Worm (Caenorhabditis elegans) whole organism, late embryonic: ENCODE data around the gene txdc-9.

Experiments used
- C08G9.2 ChIP-seq: sonication (generic microtip); optimal IDR thresholded peaks from 2 replicates; lab custom pipeline; 2016; ENCODE audit warnings: mild to moderate bottlenecking, missing genetic modification characterization, moderate library complexity, missing compliant biosample characterization
- C38D4.7 ChIP-seq: fragments of 200-800 bp; sonication (Bioruptor generic); optimal IDR thresholded peaks from 2 replicates; lab custom pipeline; 2018; ENCODE audit warnings: mild to moderate bottlenecking, missing genetic modification characterization, moderate library complexity, missing compliant biosample characterization
- F13H6.1 ChIP-seq: sonication (generic microtip); optimal IDR thresholded peaks from 2 replicates; lab custom pipeline; 2016; ENCODE audit warnings: missing genetic modification characterization, missing compliant biosample characterization
- K02D7.2 ChIP-seq: sonication (generic microtip); optimal IDR thresholded peaks from 2 replicates; lab custom pipeline; 2017; ENCODE audit warnings: mild to moderate bottlenecking, missing genetic modification characterization, missing compliant biosample characterization
- T23F11.4 ChIP-seq: fragments of 200-800 bp; sonication (Bioruptor generic); optimal IDR thresholded peaks from 2 replicates; lab custom pipeline; 2018; ENCODE audit warnings: mild to moderate bottlenecking, missing genetic modification characterization, missing compliant biosample characterization
- Y22D7AL.16 ChIP-seq: sonication (generic microtip); optimal IDR thresholded peaks from 2 replicates; lab custom pipeline; 2016; ENCODE audit warnings: missing genetic modification characterization, missing compliant biosample characterization
- ahr-1 ChIP-seq: sonication (generic microtip); optimal IDR thresholded peaks from 2 replicates; lab custom pipeline; 2016; ENCODE audit warnings: missing genetic modification characterization, missing compliant biosample characterization
- ama-1 ChIP-seq: fragments of 150-350 bp; optimal IDR thresholded peaks from 2 replicates; lab custom pipeline; 2014
- ceh-14 ChIP-seq: sonication (generic microtip); optimal IDR thresholded peaks from 2 replicates; lab custom pipeline; 2016; ENCODE audit warnings: missing genotype, missing genetic modification characterization, missing compliant biosample characterization
- ceh-19 ChIP-seq: fragments of 200-800 bp; sonication (Bioruptor generic); optimal IDR thresholded peaks from 2 replicates; lab custom pipeline; 2018; ENCODE audit warnings: mild to moderate bottlenecking, missing genetic modification characterization, missing compliant biosample characterization
- ceh-24 ChIP-seq: sonication (generic microtip); optimal IDR thresholded peaks from 2 replicates; lab custom pipeline; 2016; ENCODE audit warnings: mild to moderate bottlenecking, missing genetic modification characterization, missing compliant biosample characterization
- ceh-45 ChIP-seq: fragments of 200-800 bp; sonication (Bioruptor generic); IDR thresholded peaks from 2 replicates; pipeline ENCODE4 v1.3.6; 2022; ENCODE audit warnings: missing genetic modification reagents, missing genetic modification characterization, missing compliant biosample characterization
- ceh-48 ChIP-seq: sonication (generic microtip); optimal IDR thresholded peaks from 2 replicates; lab custom pipeline; 2016; ENCODE audit warnings: missing genetic modification characterization, inconsistent platforms, missing compliant biosample characterization
- ceh-9 ChIP-seq: sonication (generic microtip); optimal IDR thresholded peaks from 2 replicates; lab custom pipeline; 2016; ENCODE audit warnings: mild to moderate bottlenecking, missing genetic modification characterization, inconsistent platforms, missing compliant biosample characterization
- che-1 ChIP-seq: sonication (generic microtip); optimal IDR thresholded peaks from 2 replicates; lab custom pipeline; 2016; ENCODE audit warnings: mild to moderate bottlenecking, missing genetic modification characterization, missing compliant biosample characterization
- dmd-4 ChIP-seq: sonication (generic microtip); optimal IDR thresholded peaks from 2 replicates; lab custom pipeline; 2016; ENCODE audit warnings: borderline replicate concordance, missing genetic modification characterization, missing compliant biosample characterization
- elt-4 ChIP-seq: sonication (generic microtip); optimal IDR thresholded peaks from 2 replicates; lab custom pipeline; 2016; ENCODE audit warnings: missing genetic modification characterization, missing compliant biosample characterization
- ets-4 ChIP-seq: sonication (generic microtip); optimal IDR thresholded peaks from 2 replicates; lab custom pipeline; 2016; ENCODE audit warnings: missing genetic modification characterization, missing compliant biosample characterization
- gmeb-2 ChIP-seq: sonication (generic microtip); optimal IDR thresholded peaks from 2 replicates; lab custom pipeline; 2016; ENCODE audit warnings: missing genetic modification characterization, inconsistent platforms, missing compliant biosample characterization
- hlh-30 ChIP-seq: sonication (generic microtip); optimal IDR thresholded peaks from 2 replicates; lab custom pipeline; 2017; ENCODE audit warnings: antibody characterized with exemption, missing genetic modification characterization, missing compliant biosample characterization; ENCODE audit not compliant: insufficient read depth
- hlh-6 ChIP-seq: sonication (generic microtip); optimal IDR thresholded peaks from 2 replicates; lab custom pipeline; 2016; ENCODE audit warnings: missing genotype, missing genetic modification characterization, missing compliant biosample characterization
- hlh-8 ChIP-seq: sonication (generic microtip); optimal IDR thresholded peaks from 2 replicates; lab custom pipeline; 2016; ENCODE audit warnings: missing genotype, missing genetic modification characterization, missing compliant biosample characterization
- lim-6 ChIP-seq: sonication (generic microtip); optimal IDR thresholded peaks from 2 replicates; lab custom pipeline; 2016; ENCODE audit warnings: missing genetic modification characterization, missing compliant biosample characterization
- lin-11 ChIP-seq: fragments of 200-800 bp; sonication (Bioruptor generic); optimal IDR thresholded peaks from 2 replicates; lab custom pipeline; 2018; ENCODE audit warnings: mild to moderate bottlenecking, missing genetic modification characterization, missing compliant biosample characterization
- madf-2 ChIP-seq: sonication (generic microtip); optimal IDR thresholded peaks from 2 replicates; lab custom pipeline; 2017; ENCODE audit warnings: missing genetic modification characterization, missing compliant biosample characterization
- mec-3 ChIP-seq: sonication (generic microtip); optimal IDR thresholded peaks from 2 replicates; lab custom pipeline; 2016; ENCODE audit warnings: borderline replicate concordance, missing genetic modification characterization, missing compliant biosample characterization
- nfya-1 ChIP-seq: sonication (generic microtip); optimal IDR thresholded peaks from 2 replicates; lab custom pipeline; 2017; ENCODE audit warnings: missing genetic modification characterization, mild to moderate bottlenecking, missing compliant biosample characterization, antibody characterized with exemption, moderate library complexity
- npax-4 ChIP-seq: sonication (generic microtip); optimal IDR thresholded peaks from 2 replicates; lab custom pipeline; 2016; ENCODE audit warnings: missing genetic modification characterization, missing compliant biosample characterization
- odd-2 ChIP-seq: sonication (generic microtip); optimal IDR thresholded peaks from 2 replicates; lab custom pipeline; 2017; ENCODE audit warnings: antibody characterized with exemption, mild to moderate bottlenecking, missing genetic modification characterization, missing compliant biosample characterization
- pat-9 ChIP-seq: fragments of 200-800 bp; sonication (Bioruptor generic); optimal IDR thresholded peaks from 2 replicates; lab custom pipeline; 2018; ENCODE audit warnings: mild to moderate bottlenecking, missing genetic modification characterization, moderate library complexity, missing compliant biosample characterization
- pax-1 ChIP-seq: fragments of 150-350 bp; optimal IDR thresholded peaks from 2 replicates; lab custom pipeline; 2014; ENCODE audit warnings: missing biosample characterization, missing genetic modification characterization
- pha-4 ChIP-seq: fragments of 150-350 bp; optimal IDR thresholded peaks from 2 replicates; lab custom pipeline; 2018; ENCODE audit warnings: missing biosample characterization, missing genetic modification reagents, missing genetic modification characterization
- pros-1 ChIP-seq: fragments of 150-350 bp; optimal IDR thresholded peaks from 2 replicates; lab custom pipeline; 2014; ENCODE audit warnings: missing biosample characterization, missing genetic modification reagents, missing genetic modification characterization
- ref-2 ChIP-seq: sonication (generic microtip); optimal IDR thresholded peaks from 2 replicates; lab custom pipeline; 2016; ENCODE audit warnings: missing genetic modification characterization, missing compliant biosample characterization
- rnt-1 ChIP-seq: sonication (generic microtip); optimal IDR thresholded peaks from 2 replicates; lab custom pipeline; 2016; ENCODE audit warnings: missing genetic modification characterization, missing compliant biosample characterization
- sdc-2 ChIP-seq: sonication (generic microtip); optimal IDR thresholded peaks from 2 replicates; lab custom pipeline; 2016; ENCODE audit warnings: missing genotype, missing genetic modification characterization, missing compliant biosample characterization
- tbx-2 ChIP-seq: sonication (generic microtip); optimal IDR thresholded peaks from 2 replicates; lab custom pipeline; 2016; ENCODE audit warnings: missing genetic modification characterization, missing compliant biosample characterization
- tbx-7 ChIP-seq: sonication (generic microtip); optimal IDR thresholded peaks from 2 replicates; lab custom pipeline; 2016; ENCODE audit warnings: missing genotype, missing genetic modification characterization, missing compliant biosample characterization
- ttx-3 ChIP-seq: sonication (generic microtip); optimal IDR thresholded peaks from 2 replicates; lab custom pipeline; 2016; ENCODE audit warnings: missing genetic modification reagents, missing genetic modification characterization, missing compliant biosample characterization
- unc-42 ChIP-seq: sonication (generic microtip); optimal IDR thresholded peaks from 2 replicates; lab custom pipeline; 2016; ENCODE audit warnings: missing genotype, missing genetic modification characterization, missing compliant biosample characterization
- unc-86 ChIP-seq: sonication (generic microtip); optimal IDR thresholded peaks from 2 replicates; lab custom pipeline; 2016; ENCODE audit warnings: missing genetic modification characterization, missing compliant biosample characterization
- ztf-16 ChIP-seq: sonication (generic microtip); optimal IDR thresholded peaks from 2 replicates; lab custom pipeline; 2017; ENCODE audit warnings: missing genetic modification characterization, missing compliant biosample characterization

txdc-9 gene

ce11 chrIII:6431766-6432228, at the start of gene txdc-9, which contains the start of gene mrps-17 (continued):
- TF ChIP-seq T23F11.4 (GFP tag; lab: Kevin White, UChicago) (no peak), dmd-4 (tag; lab: Kevin White, UChicago) (no peak), lim-6 (tag; lab: Kevin White, UChicago) (no peak), ref-2 (tag; lab: Kevin White, UChicago) (no peak), ceh-14 (tag; lab: Kevin White, UChicago) (peak; percentile 94), Y22D7AL.16 (tag; lab: Kevin White, UChicago) (no peak), unc-86 (tag; lab: Kevin White, UChicago) (peak; percentile 52), rnt-1 (no peak), ets-4 (tag; lab: Kevin White, UChicago) (no peak), C08G9.2 (no peak), ahr-1 (tag; lab: Kevin White, UChicago) (no peak), gmeb-2 (tag; lab: Kevin White, UChicago) (no peak), pat-9 (tag; lab: Kevin White, UChicago) (no peak), tbx-2 (tag; lab: Kevin White, UChicago) (peak; percentile 36), pha-4 (tag; lab: Kevin White, UChicago) (no peak), ceh-48 (tag; lab: Kevin White, UChicago) (peak; percentile 47)

ce11 chrIII:6382987-6383602, 48.9 kb upstream of the txdc-9 start, which contains the start of gene let-716:
TSS of gene let-716 (plus strand) at chrIII:6383552.
- TF ChIP-seq nfya-1 (tag; lab: Kevin White, UChicago), result peak; percentile 69
- TF ChIP-seq unc-42 (tag; lab: Kevin White, UChicago), result peak; percentile 2
- no peak for TF ChIP-seq C08G9.2
- TF ChIP-seq, all 69 proteins: peak for 2

- TF ChIP-seq ceh-9 (tag; lab: Kevin White, UChicago), result no peak
- no peak for TF ChIP-seq ama-1 (lab: Kevin White, UChicago)
- no peak for TF ChIP-seq F13H6.1 (tag; lab: Kevin White, UChicago)
- TF ChIP-seq ref-2 (tag; lab: Kevin White, UChicago), result no peak
- TF ChIP-seq, all 69 proteins: peak for 0
Measured at ce11 chrIII:6389533-6389932, 42.4 kb upstream of the txdc-9 start, which contains the start of gene C16A3.2. TSS of gene C16A3.2 (plus strand) at chrIII:6389833.

- TF ChIP-seq pat-9 (tag; lab: Kevin White, UChicago), result no peak
- no peak for TF ChIP-seq elt-4 (tag; lab: Kevin White, UChicago)
- no peak for TF ChIP-seq odd-2
- no peak for TF ChIP-seq hlh-8 (tag; lab: Kevin White, UChicago)
- no peak for TF ChIP-seq ceh-45 (GFP tag; lab: Robert Waterston, UW)
- TF ChIP-seq madf-2 (tag; lab: Kevin White, UChicago), result no peak
- no peak for TF ChIP-seq Y22D7AL.16 (tag; lab: Kevin White, UChicago)
- no peak for TF ChIP-seq gmeb-2 (tag; lab: Kevin White, UChicago)
- no peak for TF ChIP-seq unc-86 (tag; lab: Kevin White, UChicago)
- no peak for TF ChIP-seq pha-4 (tag; lab: Kevin White, UChicago)
- no peak for TF ChIP-seq sdc-2 (tag; lab: Kevin White, UChicago)
- TF ChIP-seq ceh-48 (tag; lab: Kevin White, UChicago), result no peak
- TF ChIP-seq ztf-16 (tag; lab: Kevin White, UChicago), result no peak
- TF ChIP-seq tbx-7, result no peak
- TF ChIP-seq che-1, result no peak
- no peak for TF ChIP-seq C38D4.7 (GFP tag; lab: Kevin White, UChicago)
- no peak for TF ChIP-seq dmd-4 (tag; lab: Kevin White, UChicago)
Measured at ce11 chrIII:6390644-6391043, 41.3 kb upstream of the txdc-9 start, which contains the start of gene smrc-1. TSS of gene smrc-1 (plus strand) at chrIII:6390944.

- TF ChIP-seq mec-3 (tag; lab: Kevin White, UChicago), result no peak
- no peak for TF ChIP-seq pax-1 (tag; lab: Kevin White, UChicago)
- no peak for TF ChIP-seq npax-4 (tag; lab: Kevin White, UChicago)
- TF ChIP-seq hlh-8 (tag; lab: Kevin White, UChicago), result no peak
- TF ChIP-seq ceh-24 (tag; lab: Kevin White, UChicago), result no peak
- no peak for TF ChIP-seq ceh-19
- TF ChIP-seq sdc-2 (tag; lab: Kevin White, UChicago), result no peak
- no peak for TF ChIP-seq gmeb-2 (tag; lab: Kevin White, UChicago)
- no peak for TF ChIP-seq tbx-7
- TF ChIP-seq hlh-6, result no peak
- TF ChIP-seq pros-1, result no peak
- no peak for TF ChIP-seq dmd-4 (tag; lab: Kevin White, UChicago)
- no peak for TF ChIP-seq lin-11
- TF ChIP-seq K02D7.2 (tag; lab: Kevin White, UChicago), result no peak
- TF ChIP-seq nfya-1 (tag; lab: Kevin White, UChicago), result no peak
- TF ChIP-seq ttx-3 (tag; lab: Kevin White, UChicago), result no peak
- TF ChIP-seq hlh-30, result no peak
Measured at ce11 chrIII:6395706-6396232, 36.2 kb upstream of the txdc-9 start, which contains the start of gene oatr-1. TSS of gene oatr-1 (minus strand) at chrIII:6396182.
